Worm (Caenorhabditis elegans) whole organism, L3 larva: ENCODE data around the gene srlf-1.

Experiments used
- aly-2 ChIP-seq: fragments of 150-350 bp; optimal IDR thresholded peaks from 2 replicates; lab custom pipeline; 2014; ENCODE audit warnings: missing biosample characterization, missing genetic modification characterization
- ama-1 ChIP-seq: fragments of 150-350 bp; optimal IDR thresholded peaks from 2 replicates; lab custom pipeline; 2018
- ceh-16 ChIP-seq: sonication (generic microtip); optimal IDR thresholded peaks from 2 replicates; lab custom pipeline; 2017; ENCODE audit warnings: missing biosample characterization, missing genetic modification characterization
- daf-12 ChIP-seq: fragments of 150-350 bp; optimal IDR thresholded peaks from 2 replicates; lab custom pipeline; 2014; ENCODE audit warnings: missing biosample characterization, missing genetic modification reagents, missing genetic modification characterization
- egl-27 ChIP-seq: sonication (generic microtip); optimal IDR thresholded peaks from 4 replicates; lab custom pipeline; 2017; ENCODE audit warnings: missing biosample characterization, missing genetic modification reagents, missing genetic modification characterization
- egl-5 ChIP-seq: fragments of 150-350 bp; optimal IDR thresholded peaks from 2 replicates; lab custom pipeline; 2017; ENCODE audit warnings: missing biosample characterization, missing genetic modification reagents, missing genetic modification characterization, inconsistent platforms
- elt-2 ChIP-seq: sonication (generic microtip); optimal IDR thresholded peaks from 2 replicates; lab custom pipeline; 2016; ENCODE audit warnings: missing genetic modification reagents, mild to moderate bottlenecking, missing genetic modification characterization, missing compliant biosample characterization
- elt-3 ChIP-seq, 3 experiments: fragments of 150-350 bp in 1 of 3; sonication (generic microtip) in 2 of 3; optimal IDR thresholded peaks; 2 replicates in 2 of 3; 4 replicates in 1 of 3; lab custom pipeline; 2014 to 2017; ENCODE audit warnings: missing biosample characterization in 3 of 3, missing genetic modification characterization in 3 of 3
- eor-1 ChIP-seq, 2 experiments: fragments of 150-350 bp; optimal IDR thresholded peaks; 2 replicates each; lab custom pipeline; 2014 to 2018; ENCODE audit warnings: missing biosample characterization in 2 of 2, missing genetic modification characterization in 2 of 2
- fos-1 ChIP-seq: fragments of 150-350 bp; optimal IDR thresholded peaks from 2 replicates; lab custom pipeline; 2014; ENCODE audit warnings: missing biosample characterization, missing genetic modification characterization
- hmg-11 ChIP-seq: sonication (generic microtip); optimal IDR thresholded peaks from 2 replicates; lab custom pipeline; 2016; ENCODE audit warnings: missing genetic modification characterization, missing compliant biosample characterization
- jun-1 ChIP-seq: fragments of 150-350 bp; optimal IDR thresholded peaks from 2 replicates; lab custom pipeline; 2014; ENCODE audit warnings: missing biosample characterization, missing genetic modification reagents, missing genetic modification characterization
- lin-15B ChIP-seq: fragments of 150-350 bp; optimal IDR thresholded peaks from 2 replicates; lab custom pipeline; 2014; ENCODE audit warnings: missing biosample characterization, missing genetic modification characterization
- lin-39 ChIP-seq: fragments of 150-350 bp; optimal IDR thresholded peaks from 2 replicates; lab custom pipeline; 2018; ENCODE audit warnings: missing biosample characterization, missing genetic modification reagents, missing genetic modification characterization
- lsy-12 ChIP-seq: sonication (generic microtip); optimal IDR thresholded peaks from 2 replicates; lab custom pipeline; 2016; ENCODE audit warnings: mild to moderate bottlenecking, missing genetic modification characterization, missing compliant biosample characterization
- mdl-1 ChIP-seq: fragments of 150-350 bp; optimal IDR thresholded peaks from 2 replicates; lab custom pipeline; 2014; ENCODE audit warnings: missing biosample characterization, missing genetic modification characterization
- nfya-1 ChIP-seq: sonication (generic microtip); optimal IDR thresholded peaks from 2 replicates; lab custom pipeline; 2017; ENCODE audit warnings: missing genetic modification characterization, mild to moderate bottlenecking, missing compliant biosample characterization, antibody characterized with exemption, moderate library complexity; ENCODE audit not compliant: insufficient read depth
- nhr-11 ChIP-seq: fragments of 150-350 bp; optimal IDR thresholded peaks from 2 replicates; lab custom pipeline; 2014; ENCODE audit warnings: missing biosample characterization, missing genetic modification characterization
- nhr-23 ChIP-seq: fragments of 150-350 bp; optimal IDR thresholded peaks from 2 replicates; lab custom pipeline; 2014; ENCODE audit warnings: missing biosample characterization, missing genetic modification reagents, missing genetic modification characterization
- nhr-28 ChIP-seq: fragments of 150-350 bp; optimal IDR thresholded peaks from 2 replicates; lab custom pipeline; 2014; ENCODE audit warnings: missing biosample characterization, missing genetic modification characterization
- nhr-43 ChIP-seq: sonication (generic microtip); optimal IDR thresholded peaks from 2 replicates; lab custom pipeline; 2016; ENCODE audit warnings: mild to moderate bottlenecking, missing genetic modification characterization, missing compliant biosample characterization; ENCODE audit not compliant: poor library complexity, severe bottlenecking
- nhr-67 ChIP-seq: fragments of 150-350 bp; optimal IDR thresholded peaks from 2 replicates; lab custom pipeline; 2014; ENCODE audit warnings: missing biosample characterization, missing genetic modification characterization
- nhr-76 ChIP-seq: fragments of 150-350 bp; sonication (generic microtip); optimal IDR thresholded peaks from 5 replicates; lab custom pipeline; 2014; ENCODE audit warnings: missing biosample characterization, missing genetic modification characterization
- nhr-77 ChIP-seq: fragments of 150-350 bp; optimal IDR thresholded peaks from 2 replicates; lab custom pipeline; 2014; ENCODE audit warnings: missing biosample characterization, missing genetic modification characterization
- pha-4 ChIP-seq: fragments of 150-350 bp; optimal IDR thresholded peaks from 2 replicates; lab custom pipeline; 2014; ENCODE audit warnings: missing biosample characterization, missing genetic modification reagents, missing genetic modification characterization
- pqm-1 ChIP-seq: fragments of 150-350 bp; optimal IDR thresholded peaks from 2 replicates; lab custom pipeline; 2017; ENCODE audit warnings: missing biosample characterization, missing genetic modification characterization, inconsistent platforms
- sea-2 ChIP-seq: fragments of 150-350 bp; sonication (generic microtip); optimal IDR thresholded peaks from 4 replicates; lab custom pipeline; 2014; ENCODE audit warnings: missing biosample characterization, missing genetic modification reagents, missing genetic modification characterization
- skn-1 ChIP-seq: fragments of 150-350 bp; optimal IDR thresholded peaks from 2 replicates; lab custom pipeline; 2014; ENCODE audit warnings: missing biosample characterization, missing genetic modification characterization
- tbx-2 ChIP-seq: sonication (generic microtip); optimal IDR thresholded peaks from 2 replicates; lab custom pipeline; 2016; ENCODE audit warnings: mild to moderate bottlenecking, missing genetic modification characterization, missing compliant biosample characterization
- unc-62 ChIP-seq: fragments of 150-350 bp; sonication (generic microtip); optimal IDR thresholded peaks from 4 replicates; lab custom pipeline; 2014; ENCODE audit warnings: missing biosample characterization, missing genetic modification reagents, missing genetic modification characterization
- zag-1 ChIP-seq: fragments of 150-350 bp; optimal IDR thresholded peaks from 2 replicates; lab custom pipeline; 2014; ENCODE audit warnings: missing biosample characterization, missing genetic modification characterization
- ztf-11 ChIP-seq: fragments of 150-350 bp; optimal IDR thresholded peaks from 2 replicates; lab custom pipeline; 2014; ENCODE audit warnings: missing biosample characterization, missing genetic modification characterization
- ztf-4 ChIP-seq: fragments of 150-350 bp; optimal IDR thresholded peaks from 2 replicates; lab custom pipeline; 2014; ENCODE audit warnings: missing biosample characterization, missing genetic modification characterization

srlf-1 gene

ce11 chrII:7776715-7777114, 13.7 kb upstream of the srlf-1 start (continued):
- TF ChIP-seq elt-2 (tag; lab: Kevin White, UChicago): peak; percentile 89

- TF ChIP-seq ztf-11 (tag; lab: Kevin White, UChicago): no peak
- TF ChIP-seq lin-15B (tag; lab: Kevin White, UChicago): no peak
- TF ChIP-seq elt-3 (tag; optimal IDR thresholded peaks at IDR 0.05; lab: Kevin White, UChicago): peak in 2 of 3 experiments; percentile 36 to 87
- TF ChIP-seq jun-1 (tag; lab: Kevin White, UChicago): no peak
- TF ChIP-seq sea-2 (GFP tag; lab: Kevin White, UChicago): no peak
- peak; percentile 40 for TF ChIP-seq nhr-43
- no peak for TF ChIP-seq nhr-28 (tag; lab: Kevin White, UChicago)
- TF ChIP-seq eor-1 (tag; optimal IDR thresholded peaks at IDR 0.05; lab: Kevin White, UChicago): no peak
- no peak for TF ChIP-seq mdl-1 (tag; lab: Kevin White, UChicago)
- no peak for TF ChIP-seq tbx-2 (tag; lab: Kevin White, UChicago)
- TF ChIP-seq skn-1 (tag; lab: Kevin White, UChicago): no peak
- TF ChIP-seq daf-12 (tag; lab: Kevin White, UChicago): no peak
- peak; percentile 49 for TF ChIP-seq pha-4 (tag; lab: Kevin White, UChicago)
- TF ChIP-seq egl-27 (tag; lab: Kevin White, UChicago): peak; percentile 5
- no peak for TF ChIP-seq fos-1 (tag; lab: Kevin White, UChicago)
- TF ChIP-seq elt-2 (tag; lab: Kevin White, UChicago): peak; percentile 94
- TF ChIP-seq nhr-23: peak; percentile 58
- TF ChIP-seq egl-5 (tag; lab: Kevin White, UChicago): no peak
- TF ChIP-seq nhr-11 (tag; lab: Kevin White, UChicago): no peak
- peak; percentile 70 for TF ChIP-seq pqm-1 (tag; lab: Kevin White, UChicago)
- peak; percentile 45 for TF ChIP-seq ama-1 (lab: Kevin White, UChicago)
- TF ChIP-seq unc-62: no peak
These were observed 12.9 kb upstream of the srlf-1 start, which contains the start of gene mthf-1 for ce11 chrII:7777320-7777978. mthf-1 (minus strand) TSS chrII:7777823.

DNA sequence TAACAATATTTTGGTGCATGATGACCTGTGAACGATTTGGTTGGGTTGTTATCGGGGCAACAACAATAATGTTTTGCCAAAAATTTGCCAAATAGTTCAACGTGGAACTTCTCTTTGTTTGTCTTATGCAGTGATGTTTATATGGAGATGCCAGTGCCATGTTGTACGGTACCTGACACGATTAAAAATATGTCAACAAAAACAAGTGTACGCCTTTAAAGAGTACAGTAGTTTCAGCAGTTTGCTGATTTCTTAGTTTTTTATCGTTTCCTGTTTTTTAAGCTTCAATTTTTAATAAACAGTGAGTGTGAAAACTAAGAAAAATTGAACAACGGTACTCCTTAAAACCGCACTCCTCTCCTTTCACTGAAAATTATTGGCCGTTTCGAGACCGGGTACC, 12.1 kb upstream of the srlf-1 start:
- TF ChIP-seq nhr-23: no peak
- no peak for TF ChIP-seq nhr-76 (tag; lab: Kevin White, UChicago)
- no peak for TF ChIP-seq egl-5 (tag; lab: Kevin White, UChicago)
- TF ChIP-seq lin-39 (tag; lab: Kevin White, UChicago): no peak
- no peak for TF ChIP-seq nhr-11 (tag; lab: Kevin White, UChicago)
- no peak for TF ChIP-seq ama-1 (lab: Kevin White, UChicago)
- no peak for TF ChIP-seq skn-1 (tag; lab: Kevin White, UChicago)
- TF ChIP-seq ceh-16 (tag; lab: Kevin White, UChicago): no peak
- TF ChIP-seq zag-1 (tag; lab: Kevin White, UChicago): no peak
- TF ChIP-seq mdl-1 (tag; lab: Kevin White, UChicago): no peak
- no peak for TF ChIP-seq lsy-12
- no peak for TF ChIP-seq jun-1 (tag; lab: Kevin White, UChicago)
- no peak for TF ChIP-seq ztf-4 (tag; lab: Kevin White, UChicago)
- TF ChIP-seq nhr-43: no peak
- no peak for TF ChIP-seq tbx-2 (tag; lab: Kevin White, UChicago)
- no peak for TF ChIP-seq nhr-77 (tag; lab: Kevin White, UChicago)
- no peak for TF ChIP-seq aly-2 (tag; lab: Kevin White, UChicago)
- TF ChIP-seq unc-62: no peak

- TF ChIP-seq lin-15B (tag; lab: Kevin White, UChicago) (peak; percentile 57), nhr-67 (tag; lab: Kevin White, UChicago) (no peak), aly-2 (tag; lab: Kevin White, UChicago) (no peak), hmg-11 (tag; lab: Kevin White, UChicago) (peak; percentile 14), pha-4 (tag; lab: Kevin White, UChicago) (peak; percentile 51), nfya-1 (tag; lab: Kevin White, UChicago) (peak; percentile 48)
These were observed 9.2 kb upstream of the srlf-1 start, which contains the start of the genes snpc-1.1 and spdl-1 for ce11 chrII:7781102-7781616. snpc-1.1 (minus strand) TSS chrII:7781301. spdl-1 (plus strand) TSS chrII:7781566.
